Worm (Caenorhabditis elegans): ENCODE measurements around the gene npr-22.

DNA sequence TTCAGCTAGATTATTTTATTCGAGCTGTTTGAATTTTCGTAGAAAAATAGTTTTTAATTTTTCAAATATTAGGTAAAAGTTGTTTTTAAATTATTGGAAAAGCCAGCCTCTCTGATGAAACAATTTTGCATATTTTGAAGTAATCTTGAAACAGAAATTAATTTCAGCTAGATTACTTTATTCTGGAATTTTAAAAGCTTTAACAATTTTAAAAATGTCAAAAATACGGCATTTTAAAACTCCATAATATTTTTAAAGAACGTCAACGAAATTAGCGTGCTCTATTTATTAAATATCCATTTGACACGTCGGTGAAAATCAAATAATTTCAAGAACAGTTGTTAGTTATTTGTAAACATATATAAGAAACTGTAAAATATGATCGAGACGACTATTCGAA lies 43.6 kb downstream of the npr-22 start, which contains the start of gene Y59H11AR.10:
- TF ChIP-seq W03F9.2 (tag; optimal IDR thresholded peaks at IDR 0.05), result no peak
- no peak for TF ChIP-seq him-1 (tag; optimal IDR thresholded peaks at IDR 0.05)
- no peak for TF ChIP-seq dao-5 (tag; optimal IDR thresholded peaks at IDR 0.05)
